Fruit fly (Drosophila melanogaster) Kc167 (cell line): Measurements from ENCODE around the gene Elal.

Experiments used
- Myc ChIP-seq: fragments of >200 bp; optimal IDR thresholded peaks from 2 replicates; lab custom pipeline; 2017; ENCODE audit warnings: missing external identifiers
- Sin3A ChIP-seq: fragments of >200 bp; optimal IDR thresholded peaks from 2 replicates; lab custom pipeline; 2018; ENCODE audit warnings: missing external identifiers
- h ChIP-seq: fragments of >200 bp; optimal IDR thresholded peaks from 3 replicates; lab custom pipeline; 2018; ENCODE audit warnings: missing external identifiers
- insv ChIP-seq: fragments of >200 bp; optimal IDR thresholded peaks from 3 replicates; lab custom pipeline; 2018; ENCODE audit warnings: missing external identifiers
- psq ChIP-seq: fragments of >200 bp; optimal IDR thresholded peaks from 2 replicates; lab custom pipeline; 2017; ENCODE audit warnings: missing external identifiers
- ttk ChIP-seq: sonication (Bioruptor generic); optimal IDR thresholded peaks from 2 replicates; lab custom pipeline; 2017; ENCODE audit warnings: missing external identifiers

Elal gene

DNA sequence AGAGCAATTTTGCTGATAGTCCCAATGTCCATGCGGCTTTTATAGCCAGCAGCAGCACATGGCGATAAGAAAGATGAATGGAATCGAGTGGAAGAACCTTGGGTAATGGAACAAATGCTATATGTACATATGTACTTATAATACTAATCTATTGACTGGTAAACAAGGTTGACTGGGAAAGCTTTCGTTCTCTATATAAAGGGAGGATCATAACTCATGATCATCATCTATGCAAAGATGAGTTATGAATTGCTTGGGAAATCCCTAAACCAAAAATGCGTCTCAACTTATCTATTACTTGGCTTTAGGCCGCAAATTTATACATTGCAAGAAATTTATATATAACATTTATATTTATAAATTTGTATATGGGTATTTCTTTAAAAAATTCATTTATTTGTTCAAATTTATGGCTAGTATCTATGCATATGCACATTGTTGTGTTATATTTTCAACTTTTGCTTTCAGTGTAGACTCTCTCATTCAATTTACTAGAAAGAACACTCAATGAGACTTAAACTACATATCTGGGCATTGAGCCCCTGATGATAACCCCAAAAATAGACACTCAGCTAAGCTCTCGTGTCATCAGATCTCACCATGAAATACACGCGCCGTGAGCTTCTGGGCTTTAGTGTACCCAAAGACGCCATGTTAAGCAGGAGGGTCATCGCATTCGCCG is at the start of gene Elal, which contains the start of gene Srg1:
Gene Elal, plus strand, starts transcription at position 632 of the 682 bp plus-strand sequence.
Gene Srg1, minus strand, starts transcription at position 14 of the 682 bp plus-strand sequence.
- TF ChIP-seq psq (no peak), insv (lab: Kevin White, UChicago) (no peak), h (lab: Kevin White, UChicago) (no peak), ttk (lab: Kevin White, UChicago) (no peak), Sin3A (lab: Kevin White, UChicago) (no peak), Myc (lab: Kevin White, UChicago) (no peak)

DNA sequence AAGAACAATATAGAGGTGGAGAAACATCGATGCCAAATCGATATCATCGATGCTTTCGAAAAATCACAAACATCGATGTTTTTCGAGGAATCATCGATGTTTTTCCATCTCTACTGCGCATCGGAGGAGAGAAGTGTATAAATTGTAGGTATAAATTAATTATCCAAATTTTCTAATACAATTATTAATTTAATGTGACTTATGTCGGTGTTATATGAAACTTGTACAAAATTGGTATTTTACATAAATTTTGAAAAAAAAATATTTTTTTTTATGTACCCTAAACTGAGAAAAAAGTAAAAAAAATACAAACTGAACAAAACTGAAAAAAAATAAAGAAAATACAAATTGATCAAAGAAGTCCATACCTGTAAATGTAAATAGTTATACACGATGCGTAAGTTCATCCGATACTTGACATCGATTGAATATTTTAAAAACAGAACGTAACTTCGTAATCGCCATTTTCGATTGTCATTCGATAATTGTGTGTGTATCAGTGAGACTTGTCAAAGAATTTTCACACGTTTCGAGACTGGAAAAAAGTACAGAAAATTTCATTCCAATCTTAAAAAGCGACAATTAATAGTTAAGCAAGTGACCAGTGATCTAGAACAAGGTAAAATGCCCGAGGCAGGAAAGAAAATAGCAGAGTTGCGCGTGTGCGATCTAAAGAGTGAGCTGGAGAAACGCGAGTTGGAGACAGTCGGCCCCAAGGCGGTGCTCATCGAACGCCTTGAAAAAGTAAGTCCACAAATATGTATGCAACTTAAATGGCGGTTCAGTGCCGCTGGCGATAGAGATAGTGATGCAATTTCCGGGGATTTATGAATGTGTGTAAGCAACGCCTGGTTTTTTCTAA is 47.9 kb upstream of the Elal start, which contains the start of the genes CG5808 and Saf-B:
Gene CG5808, minus strand, starts transcription at position 15 of the 862 bp plus-strand sequence.
Gene Saf-B, plus strand, starts transcription at position 472 of the 862 bp plus-strand sequence.
- TF ChIP-seq Sin3A (lab: Kevin White, UChicago) (no peak), psq (no peak), ttk (lab: Kevin White, UChicago) (no peak), insv (lab: Kevin White, UChicago) (no peak), Myc (lab: Kevin White, UChicago) (no peak), h (lab: Kevin White, UChicago) (no peak)

DNA sequence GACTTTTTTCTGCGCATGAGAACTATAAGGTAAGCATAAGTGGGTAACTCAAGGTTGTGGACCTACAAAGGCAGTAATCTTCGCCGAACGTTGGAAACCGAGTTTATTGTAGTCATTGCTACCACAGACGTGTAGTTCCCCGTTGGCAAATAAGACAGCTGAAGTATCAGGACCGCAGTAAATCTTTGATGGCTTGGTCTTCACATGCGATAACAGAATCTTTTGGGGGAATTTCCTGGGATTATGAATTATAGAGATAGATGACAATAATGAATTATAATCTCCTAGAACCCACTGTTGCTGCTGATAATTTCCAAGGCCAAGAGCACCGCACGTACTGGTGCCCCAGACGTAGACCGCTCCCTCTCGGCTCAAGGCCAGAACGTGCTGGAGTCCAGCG is 42.1 kb upstream of the Elal start:
- TF ChIP-seq Myc (lab: Kevin White, UChicago) (no peak), psq (no peak), ttk (lab: Kevin White, UChicago) (no peak), Sin3A (lab: Kevin White, UChicago) (no peak), insv (lab: Kevin White, UChicago) (no peak), h (lab: Kevin White, UChicago) (no peak)

DNA sequence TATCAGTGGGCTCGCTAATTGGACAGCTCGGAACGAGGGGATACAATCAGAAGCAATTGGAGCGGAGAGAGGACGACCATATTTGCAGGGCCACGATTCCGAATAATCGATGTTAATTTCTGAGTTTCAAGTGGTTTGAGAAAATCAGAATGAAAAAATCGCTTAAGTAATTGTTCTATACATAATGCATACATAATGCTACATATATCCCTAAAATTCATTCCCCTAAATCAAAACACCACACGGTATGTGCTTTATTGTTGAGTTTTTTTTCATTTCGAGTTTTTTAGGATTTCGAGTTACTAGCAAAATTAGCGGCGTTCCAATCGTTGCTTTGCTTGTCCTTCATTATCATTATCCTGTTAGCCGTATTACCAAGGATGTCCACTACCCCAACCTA is 39.6 kb upstream of the Elal start, which contains the start of gene niki:
Gene niki, minus strand, starts transcription at position 101 of the 400 bp plus-strand sequence.
- no peak for TF ChIP-seq psq
- TF ChIP-seq Myc (lab: Kevin White, UChicago), result no peak
- no peak for TF ChIP-seq h (lab: Kevin White, UChicago)
- TF ChIP-seq insv (lab: Kevin White, UChicago), result no peak
- TF ChIP-seq ttk (lab: Kevin White, UChicago), result no peak
- TF ChIP-seq Sin3A (lab: Kevin White, UChicago), result no peak

DNA sequence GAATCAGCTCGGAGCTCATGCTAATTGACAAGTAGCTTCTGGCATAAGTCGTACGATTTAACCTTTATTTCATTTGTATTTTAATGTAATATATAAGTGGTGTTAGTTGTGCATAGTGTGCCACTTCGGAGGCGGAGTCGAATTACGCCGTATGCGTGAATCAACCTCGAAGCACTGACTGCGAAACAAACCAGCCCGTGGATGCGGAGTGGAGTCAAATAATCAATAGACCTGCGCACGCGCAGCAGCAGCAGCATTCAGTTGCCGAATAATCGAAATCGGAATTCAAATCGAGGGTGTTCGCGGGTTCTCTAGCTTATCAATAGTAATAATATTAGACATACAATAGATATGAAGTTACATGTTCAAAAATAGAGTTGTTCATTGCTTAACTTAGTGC is 36.9 kb upstream of the Elal start, which contains the start of gene RabX4:
Gene RabX4, minus strand, starts transcription at position 176 of the 400 bp plus-strand sequence.
- TF ChIP-seq Sin3A (lab: Kevin White, UChicago) (no peak), insv (lab: Kevin White, UChicago) (no peak), h (lab: Kevin White, UChicago) (no peak), psq (no peak), ttk (lab: Kevin White, UChicago) (no peak), Myc (lab: Kevin White, UChicago) (no peak)

DNA sequence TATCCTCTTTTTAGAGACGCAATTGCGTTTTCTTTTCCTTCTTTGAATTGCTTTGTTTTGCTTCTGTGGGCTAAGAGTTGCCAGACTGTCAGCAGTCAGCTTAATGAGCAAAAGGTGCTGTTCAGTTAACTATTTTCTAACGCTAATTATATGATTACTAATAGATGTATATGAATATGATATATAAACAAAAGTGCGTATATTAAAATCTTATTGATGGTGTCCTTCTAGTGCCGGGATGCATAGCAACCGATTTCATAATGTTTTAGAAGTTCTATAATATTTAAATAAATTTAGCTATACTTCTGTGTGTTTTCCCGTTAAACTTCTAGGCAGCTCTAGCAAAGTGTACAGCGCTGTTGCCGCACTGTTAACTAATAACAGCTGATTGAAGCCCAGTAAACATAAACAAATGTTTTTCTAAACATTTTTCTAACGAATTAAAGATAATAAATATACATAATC is 35.2 kb upstream of the Elal start, which contains the start of the genes Kaz and CG43273:
Gene Kaz, minus strand, starts transcription at position 73 of the 465 bp plus-strand sequence.
Gene CG43273, plus strand, starts transcription at position 415 of the 465 bp plus-strand sequence.
- TF ChIP-seq Sin3A (lab: Kevin White, UChicago) (no peak), psq (no peak), h (lab: Kevin White, UChicago) (no peak), insv (lab: Kevin White, UChicago) (no peak), Myc (lab: Kevin White, UChicago) (no peak)

DNA sequence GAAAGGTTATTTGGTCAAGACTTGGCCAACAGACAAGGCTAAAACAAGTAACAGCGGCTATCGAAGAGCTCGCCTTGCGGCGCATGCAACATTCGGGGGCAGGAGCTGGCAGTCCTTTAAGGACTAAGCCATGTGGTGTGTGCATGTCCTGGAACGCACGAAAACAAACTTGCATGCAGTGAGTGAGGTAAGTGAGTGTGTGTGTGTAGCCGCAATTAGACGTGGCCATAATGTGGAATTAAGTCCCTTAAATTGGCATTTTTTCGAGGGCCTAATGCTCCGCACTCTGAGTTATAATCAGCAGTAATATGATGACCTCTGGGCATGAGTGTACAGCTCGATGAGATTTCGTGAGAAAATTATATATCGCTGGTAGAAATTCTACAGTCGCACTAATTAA is 31.5 kb upstream of the Elal start, which contains the start of gene sosie:
Gene sosie, plus strand, starts transcription at position 301 of the 400 bp plus-strand sequence.
- TF ChIP-seq Myc (lab: Kevin White, UChicago) (no peak), h (lab: Kevin White, UChicago) (no peak), insv (lab: Kevin White, UChicago) (no peak), Sin3A (lab: Kevin White, UChicago) (no peak), ttk (lab: Kevin White, UChicago) (no peak), psq (no peak)

DNA sequence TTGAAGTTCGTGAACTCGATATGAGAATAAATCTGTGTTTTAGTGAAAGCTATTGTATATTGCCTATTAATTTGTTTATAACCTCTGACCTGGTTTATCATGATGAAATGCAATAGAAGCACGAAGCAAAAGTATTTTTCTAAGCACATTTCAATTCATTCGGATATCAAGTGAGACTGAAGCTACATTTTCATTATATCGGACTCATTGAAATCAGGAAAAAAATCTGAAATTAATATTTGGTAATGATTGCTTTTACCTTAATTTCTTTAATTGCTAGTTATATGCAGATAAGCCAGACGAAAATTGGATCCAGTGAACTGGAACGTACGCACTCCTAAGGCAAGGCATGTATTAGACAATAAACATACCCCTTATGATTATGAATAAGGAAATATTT is 24.1 kb upstream of the Elal start, which contains the start of gene CG33658:
Gene CG33658, minus strand, starts transcription at position 101 of the 400 bp plus-strand sequence.
- no peak for TF ChIP-seq ttk (lab: Kevin White, UChicago)
- no peak for TF ChIP-seq psq
- TF ChIP-seq insv (lab: Kevin White, UChicago), result no peak
- TF ChIP-seq h (lab: Kevin White, UChicago), result no peak
- TF ChIP-seq Myc (lab: Kevin White, UChicago), result no peak
- TF ChIP-seq Sin3A (lab: Kevin White, UChicago), result no peak

DNA sequence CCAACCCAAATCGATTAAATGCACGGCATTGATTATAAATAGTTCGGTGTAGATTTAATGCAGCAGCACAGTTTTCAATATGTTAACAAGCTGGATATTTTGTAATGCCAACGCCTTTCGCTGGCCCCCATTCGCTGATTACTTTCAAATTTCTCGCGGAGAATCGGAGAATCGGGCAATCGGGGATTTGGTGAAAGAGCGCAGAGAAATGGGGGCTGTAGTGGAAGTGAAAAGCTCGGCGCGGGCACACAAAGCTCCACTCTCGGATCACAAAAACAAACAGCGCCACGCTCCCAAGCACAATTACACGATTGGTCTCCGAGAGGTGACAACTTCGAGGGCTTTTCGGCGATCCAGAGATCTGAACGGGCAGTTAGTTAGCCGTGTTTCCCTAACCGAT is 23.5 kb upstream of the Elal start, which contains the start of gene Esp:
Gene Esp, plus strand, starts transcription at position 301 of the 400 bp plus-strand sequence.
- no peak for TF ChIP-seq h (lab: Kevin White, UChicago)
- no peak for TF ChIP-seq ttk (lab: Kevin White, UChicago)
- TF ChIP-seq psq, result no peak
- no peak for TF ChIP-seq Myc (lab: Kevin White, UChicago)
- TF ChIP-seq Sin3A (lab: Kevin White, UChicago), result no peak
- no peak for TF ChIP-seq insv (lab: Kevin White, UChicago)

DNA sequence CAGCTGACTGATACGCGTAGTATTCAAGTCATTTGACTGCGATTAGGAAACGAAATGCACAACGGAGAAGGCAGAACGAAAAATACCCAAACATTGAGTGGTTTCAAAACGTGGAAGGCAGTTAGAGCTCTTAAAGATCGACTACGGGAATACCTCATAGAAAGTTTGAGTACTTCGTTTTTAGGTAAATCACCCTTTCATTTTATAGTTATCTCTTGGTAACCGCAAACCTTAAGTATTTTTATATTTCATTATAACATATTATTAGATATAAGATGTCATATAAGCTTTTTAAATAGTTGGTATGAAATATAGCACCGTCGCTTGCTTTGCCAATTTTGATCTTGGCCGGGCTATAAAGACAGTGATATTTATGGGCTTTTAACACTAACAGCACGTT is 20.0 kb upstream of the Elal start:
- TF ChIP-seq Myc (lab: Kevin White, UChicago) (no peak), psq (no peak), Sin3A (lab: Kevin White, UChicago) (no peak), insv (lab: Kevin White, UChicago) (no peak), ttk (lab: Kevin White, UChicago) (no peak)
